Fruit fly (Drosophila melanogaster) S2 (cell line): Measurements from ENCODE around the gene Pif1B.

Source experiments
- CG8478 ChIP-seq: fragments of >200 bp; optimal IDR thresholded peaks from 2 replicates; lab custom pipeline; 2018
- CTCF ChIP-seq, 2 experiments: fragments of >200 bp; optimal IDR thresholded peaks; 2 replicates each; lab custom pipeline; 2018

The Pif1B gene

DNA sequence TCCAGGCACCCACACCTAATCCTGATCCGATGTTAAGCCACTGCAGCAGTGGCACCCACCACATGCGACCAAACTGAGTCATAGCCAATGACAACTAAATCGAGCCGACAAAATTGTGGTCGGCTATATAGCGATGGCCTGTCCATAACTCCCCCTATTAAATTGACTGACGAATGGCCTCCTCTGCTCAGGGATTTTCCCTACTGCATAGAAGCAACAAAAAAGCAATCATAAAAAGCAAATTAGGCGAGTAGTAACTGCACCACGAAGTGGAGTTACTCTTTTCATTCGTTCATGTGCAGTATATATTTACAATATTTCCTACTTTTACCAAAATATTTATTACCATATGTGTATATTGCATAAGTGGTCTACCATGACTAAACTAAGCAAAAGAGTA, 28.4 kb downstream of the Pif1B start, which contains the start of gene CG13318:
Gene CG13318, minus strand, starts transcription at position 101 of the 400 bp plus-strand sequence.
- TF ChIP-seq CG8478 (lab: Kevin White, UChicago) (no peak), CTCF (optimal IDR thresholded peaks at IDR 0.05; lab: Kevin White, UChicago) (no peak)

dm6 chr3R:8769094-8769493, 31.9 kb downstream of the Pif1B start, which contains the start of gene CG8236:
CG8236 (plus strand) TSS chr3R:8769394.
- TF ChIP-seq CG8478 (lab: Kevin White, UChicago) (no peak), CTCF (optimal IDR thresholded peaks at IDR 0.05; lab: Kevin White, UChicago) (no peak)

dm6 chr3R:8767998-8768397, 33.0 kb downstream of the Pif1B start, which contains the start of the genes CG34135 and CG11768:
CG34135 (minus strand) TSS chr3R:8768191.
CG11768 (minus strand) TSS chr3R:8768200.
- TF ChIP-seq CTCF (optimal IDR thresholded peaks at IDR 0.05; lab: Kevin White, UChicago): no peak
- no peak for TF ChIP-seq CG8478 (lab: Kevin White, UChicago)

- no peak for TF ChIP-seq CTCF (optimal IDR thresholded peaks at IDR 0.05; lab: Kevin White, UChicago)
- TF ChIP-seq CG8478 (lab: Kevin White, UChicago): no peak
Observed at dm6 chr3R:8748776-8749126, 52.2 kb downstream of the Pif1B start.

DNA sequence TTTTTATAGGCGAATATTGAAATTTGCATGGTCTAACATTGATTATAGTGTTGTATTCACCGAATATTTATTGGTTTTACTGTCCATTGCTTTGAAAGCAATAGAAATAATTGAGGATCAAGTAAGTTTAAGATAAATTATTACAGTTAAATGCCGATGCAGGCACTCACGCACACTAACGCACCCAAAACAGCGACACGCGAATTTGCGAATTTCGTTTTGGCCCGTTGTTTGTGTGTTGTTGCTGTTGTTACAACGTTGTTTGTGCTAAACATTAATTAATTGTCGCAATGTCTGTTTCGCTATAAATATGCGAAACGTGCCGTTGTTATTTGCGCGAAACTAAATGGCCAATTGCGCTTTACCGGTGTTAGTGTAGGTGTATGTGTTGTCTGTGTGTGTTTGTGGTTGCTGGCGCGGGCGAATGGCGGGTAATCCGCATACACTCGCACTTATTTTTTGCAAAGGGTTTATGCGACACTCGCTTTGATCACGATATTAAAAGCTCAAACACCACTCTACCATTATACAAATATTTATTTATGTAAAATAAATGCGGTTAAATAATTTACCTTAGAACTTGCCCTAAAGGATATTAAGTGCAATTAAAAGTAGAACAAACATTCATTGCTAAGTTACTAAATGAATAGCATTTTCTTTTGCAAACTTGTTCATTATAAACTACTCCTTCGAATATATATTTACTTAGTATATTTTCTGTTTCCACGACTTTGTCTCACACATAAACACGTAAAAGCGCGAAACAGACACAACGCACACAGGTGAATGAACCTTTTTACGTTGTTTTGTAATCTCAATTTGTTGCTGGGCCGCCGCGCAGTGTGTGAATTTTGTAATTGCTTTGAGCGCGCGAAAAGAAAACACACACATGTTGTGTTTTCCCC, 52.9 kb downstream of the Pif1B start:
- TF ChIP-seq CTCF (optimal IDR thresholded peaks at IDR 0.05; lab: Kevin White, UChicago) (no peak), CG8478 (lab: Kevin White, UChicago) (no peak)

dm6 chr3R:8747134-8747870, 53.7 kb downstream of the Pif1B start, which contains the start of the genes CG9801 and Nasp:
CG9801 (minus strand) TSS chr3R:8747675.
Nasp (plus strand) TSS chr3R:8747798.
- no peak for TF ChIP-seq CG8478 (lab: Kevin White, UChicago)
- peak; percentile 45 to 51 for TF ChIP-seq CTCF (optimal IDR thresholded peaks at IDR 0.05; lab: Kevin White, UChicago)

dm6 chr3R:8746354-8746753, 54.6 kb downstream of the Pif1B start:
- TF ChIP-seq CG8478 (lab: Kevin White, UChicago): no peak

dm6 chr3R:8744198-8744597, 56.8 kb downstream of the Pif1B start:
- TF ChIP-seq CG8478 (lab: Kevin White, UChicago) (no peak), CTCF (optimal IDR thresholded peaks at IDR 0.05; lab: Kevin White, UChicago) (no peak)

DNA sequence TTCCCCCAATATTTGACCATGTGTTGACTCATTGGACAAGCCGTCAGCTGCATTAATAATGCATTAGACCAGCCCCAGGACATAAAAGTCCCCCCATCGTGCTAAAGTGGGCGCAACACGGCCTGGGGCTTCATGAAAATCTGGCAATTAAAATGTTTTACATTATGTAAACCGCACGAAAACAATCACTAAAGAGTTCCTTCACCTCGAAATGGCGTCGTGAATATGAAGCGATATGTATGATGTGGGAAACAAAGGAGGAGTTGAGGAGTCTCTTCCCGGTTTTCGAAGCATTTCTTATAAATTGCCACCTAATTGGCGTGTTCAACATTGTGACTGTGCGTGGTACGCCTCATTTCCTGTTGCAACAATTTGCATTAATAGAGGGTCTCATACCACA, 58.3 kb downstream of the Pif1B start:
- no peak for TF ChIP-seq CG8478 (lab: Kevin White, UChicago)
- TF ChIP-seq CTCF (optimal IDR thresholded peaks at IDR 0.05; lab: Kevin White, UChicago): no peak

- TF ChIP-seq CTCF (optimal IDR thresholded peaks at IDR 0.05; lab: Kevin White, UChicago) (no peak), CG8478 (lab: Kevin White, UChicago) (no peak)
Observed at dm6 chr3R:8741941-8742340, 59.0 kb downstream of the Pif1B start.

dm6 chr3R:8741248-8741647, 59.7 kb downstream of the Pif1B start:
- no peak for TF ChIP-seq CG8478 (lab: Kevin White, UChicago)
- TF ChIP-seq CTCF (optimal IDR thresholded peaks at IDR 0.05; lab: Kevin White, UChicago): no peak

DNA sequence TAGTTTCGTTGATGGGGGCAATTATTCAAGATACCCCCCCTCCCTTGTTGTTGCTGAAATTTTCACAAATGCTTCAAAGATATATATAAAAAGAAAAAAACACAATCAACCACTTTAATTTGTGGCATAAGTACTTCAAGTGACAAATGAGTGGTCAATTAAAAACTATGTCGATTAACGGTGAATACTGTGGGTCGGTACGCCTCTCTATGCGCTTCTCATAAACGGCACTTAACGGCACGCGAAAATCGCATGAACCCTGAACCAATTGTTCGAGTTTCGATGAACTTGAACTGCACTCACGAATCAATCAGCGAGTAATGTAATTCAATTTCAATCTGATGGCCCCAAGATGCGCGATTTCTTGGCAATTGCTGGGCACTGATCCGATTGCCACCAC, 60.9 kb downstream of the Pif1B start:
- TF ChIP-seq CG8478 (lab: Kevin White, UChicago) (no peak), CTCF (optimal IDR thresholded peaks at IDR 0.05; lab: Kevin White, UChicago) (no peak)

dm6 chr3R:8739161-8739783, 61.7 kb downstream of the Pif1B start:
- TF ChIP-seq CTCF (optimal IDR thresholded peaks at IDR 0.05; lab: Kevin White, UChicago) (no peak), CG8478 (lab: Kevin White, UChicago) (no peak)

dm6 chr3R:8731597-8732263, 69.2 kb downstream of the Pif1B start, which contains the start of the genes M1BP and CG8202:
M1BP (minus strand) TSS chr3R:8731698.
CG8202 (plus strand) TSS chr3R:8732091.
- no peak for TF ChIP-seq CTCF (optimal IDR thresholded peaks at IDR 0.05; lab: Kevin White, UChicago)
- no peak for TF ChIP-seq CG8478 (lab: Kevin White, UChicago)
